Worm (Caenorhabditis elegans): Measurements from ENCODE around the gene mnm-2.

Gene mnm-2

ce11 chrX:7440102-7440501 is 15.4 kb upstream of the mnm-2 start:
- TF ChIP-seq zim-3 (tag; optimal IDR thresholded peaks at IDR 0.05) (no peak), dpl-1 (GFP tag; optimal IDR thresholded peaks at IDR 0.05) (no peak), bed-2 (GFP tag; IDR thresholded peaks at IDR 0.05) (no peak), C06A6.2 (GFP tag; conservative IDR thresholded peaks at IDR 0.05) (no peak), let-607 (tag; optimal IDR thresholded peaks at IDR 0.05) (no peak), rec-8 (tag; optimal IDR thresholded peaks at IDR 0.05) (no peak), F10E7.11 (tag; optimal IDR thresholded peaks at IDR 0.05) (no peak), Y56A3A.18 (GFP tag; IDR thresholded peaks at IDR 0.05) (no peak), B0035.1 (tag; optimal IDR thresholded peaks at IDR 0.05) (no peak), akir-1 (GFP tag; optimal IDR thresholded peaks at IDR 0.05) (no peak)

ce11 chrX:7437949-7438348 is 13.2 kb upstream of the mnm-2 start, which contains the start of gene C01C10.2:
TSS of gene C01C10.2 (minus strand) at chrX:7438118.
- TF ChIP-seq nhr-179 (tag; optimal IDR thresholded peaks at IDR 0.05) = no peak
- no peak for TF ChIP-seq Y53F4B.3 (GFP tag; IDR thresholded peaks at IDR 0.05)
- TF ChIP-seq mcd-1 (GFP tag; IDR thresholded peaks at IDR 0.05) = no peak
- TF ChIP-seq ccch-3 (GFP tag; optimal IDR thresholded peaks at IDR 0.05) = no peak
- no peak for TF ChIP-seq sea-2 (GFP tag; IDR thresholded peaks at IDR 0.05)
- no peak for TF ChIP-seq ztf-6 (GFP tag; IDR thresholded peaks at IDR 0.05)
- no peak for TF ChIP-seq T26A5.8 (tag; optimal IDR thresholded peaks at IDR 0.05)
- TF ChIP-seq F22D6.2 (tag; optimal IDR thresholded peaks at IDR 0.05) = no peak
- no peak for TF ChIP-seq C06A6.2 (GFP tag; conservative IDR thresholded peaks at IDR 0.05)
- no peak for TF ChIP-seq Y79H2A.3 (GFP tag; conservative IDR thresholded peaks at IDR 0.05)
- no peak for TF ChIP-seq xnd-1 (tag; optimal IDR thresholded peaks at IDR 0.05)
- no peak for TF ChIP-seq T07F8.4 (tag; optimal IDR thresholded peaks at IDR 0.05)
- TF ChIP-seq ceh-40 (GFP tag; IDR thresholded peaks at IDR 0.05) = no peak
- no peak for TF ChIP-seq ceh-91 (GFP tag; IDR thresholded peaks at IDR 0.05)
- TF ChIP-seq ZK185.1 (tag; optimal IDR thresholded peaks at IDR 0.05; ENCODE audit: poor library complexity, severe bottlenecking) = no peak
- TF ChIP-seq sdz-38 (tag; optimal IDR thresholded peaks at IDR 0.05) = no peak
- no peak for TF ChIP-seq lin-26 (GFP tag; IDR thresholded peaks at IDR 0.05)
- no peak for TF ChIP-seq tbp1 (GFP tag; optimal IDR thresholded peaks at IDR 0.05)

- TF ChIP-seq hlh-12 (tag; optimal IDR thresholded peaks at IDR 0.05) = no peak
- no peak for TF ChIP-seq F23B12.7 (tag; optimal IDR thresholded peaks at IDR 0.05; ENCODE audit: insufficient read depth)
- TF ChIP-seq unc-62 (GFP tag; optimal IDR thresholded peaks at IDR 0.05) = no peak
- no peak for TF ChIP-seq lin-26 (GFP tag; IDR thresholded peaks at IDR 0.05)
- TF ChIP-seq ztf-26 (tag; optimal IDR thresholded peaks at IDR 0.05) = peak; percentile 15
Observed at ce11 chrX:7436912-7437311, 12.2 kb upstream of the mnm-2 start.

ce11 chrX:7433269-7433668 is 8.6 kb upstream of the mnm-2 start, which contains the start of gene clc-5:
TSS of gene clc-5 (plus strand) at chrX:7433569.
- TF ChIP-seq ama-1 (optimal IDR thresholded peaks at IDR 0.05) (no peak), ama-1 (GFP tag; optimal IDR thresholded peaks at IDR 0.05) (no peak), B0261.1 (tag; optimal IDR thresholded peaks at IDR 0.05) (no peak), nhr-179 (tag; optimal IDR thresholded peaks at IDR 0.05) (no peak), Y67H2A.10 (GFP tag; conservative IDR thresholded peaks at IDR 0.05) (no peak), snpc-1.3 (tag; optimal IDR thresholded peaks at IDR 0.05; ENCODE audit: insufficient read depth) (no peak), C17E4.6 (GFP tag; IDR thresholded peaks at IDR 0.05) (no peak), dpl-1 (GFP tag; optimal IDR thresholded peaks at IDR 0.05) (no peak), zfh-2 (GFP tag; conservative IDR thresholded peaks at IDR 0.05) (no peak), hmg-1.2 (GFP tag; IDR thresholded peaks at IDR 0.05) (no peak)

Data from whole organism, young adult.